Worm (Caenorhabditis elegans): ENCODE data around the gene aexr-1.
A peak's percentile ranks its signal among the peaks of the same experiment; 100 is the strongest.

The aexr-1 gene

DNA sequence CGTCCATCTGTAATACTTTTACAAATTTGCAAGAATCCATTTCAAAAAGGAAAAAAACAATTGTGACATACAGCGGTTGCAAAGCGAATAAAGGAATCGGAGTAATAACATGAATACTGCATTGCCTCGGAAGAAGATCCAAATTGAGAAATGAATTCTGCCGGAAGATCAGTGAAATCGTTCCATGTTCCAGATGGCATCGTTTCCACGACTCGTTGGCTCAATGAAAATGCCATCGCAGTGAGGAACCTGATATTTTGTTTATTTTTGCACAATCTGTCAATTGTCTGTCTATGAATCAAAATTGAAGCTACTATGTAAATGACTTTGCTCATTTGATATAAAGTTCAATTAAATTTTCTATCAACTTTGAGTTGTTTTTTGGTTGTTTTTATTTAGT, 4.4 kb downstream of the aexr-1 start:
- TF ChIP-seq nhr-67 (tag; optimal IDR thresholded peaks at IDR 0.05) (no peak), sea-2 (GFP tag; optimal IDR thresholded peaks at IDR 0.05) (no peak), ztf-4 (tag; optimal IDR thresholded peaks at IDR 0.05) (no peak), elt-2 (tag; optimal IDR thresholded peaks at IDR 0.05) (no peak), nhr-43 (tag; optimal IDR thresholded peaks at IDR 0.05; ENCODE audit: poor library complexity, severe bottlenecking) (no peak), ceh-28 (tag; optimal IDR thresholded peaks at IDR 0.05) (no peak), elt-1 (tag; optimal IDR thresholded peaks at IDR 0.05) (no peak), fos-1 (tag; optimal IDR thresholded peaks at IDR 0.05) (no peak), skn-1 (tag; optimal IDR thresholded peaks at IDR 0.05) (no peak), ceh-9 (tag; optimal IDR thresholded peaks at IDR 0.05) (no peak), ztf-11 (tag; optimal IDR thresholded peaks at IDR 0.05) (no peak), nhr-28 (tag; optimal IDR thresholded peaks at IDR 0.05) (no peak), jun-1 (tag; optimal IDR thresholded peaks at IDR 0.05) (no peak)

DNA sequence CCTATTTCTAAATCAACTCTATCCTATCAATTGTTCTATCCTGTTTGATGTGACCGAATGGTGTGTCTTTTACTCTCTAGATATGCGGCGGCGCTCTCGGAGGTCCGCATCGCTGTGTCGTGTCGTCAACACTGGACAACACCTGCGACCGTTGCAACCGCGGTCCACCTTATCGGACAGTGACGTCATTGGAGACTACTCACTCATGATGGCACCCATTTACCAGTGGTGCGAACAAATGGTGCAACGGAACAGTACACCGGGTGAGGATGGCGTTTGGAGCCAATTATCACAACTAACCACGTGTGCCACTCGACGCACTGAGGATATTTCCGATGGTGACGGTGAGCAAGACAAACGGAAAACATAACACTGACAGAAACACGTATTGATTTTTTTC, 9.8 kb downstream of the aexr-1 start:
- TF ChIP-seq ama-1 (optimal IDR thresholded peaks at IDR 0.05) (no peak), daf-12 (tag; optimal IDR thresholded peaks at IDR 0.05) (no peak), nhr-67 (tag; optimal IDR thresholded peaks at IDR 0.05) (no peak), fkh-2 (tag; optimal IDR thresholded peaks at IDR 0.05) (no peak), mdl-1 (tag; optimal IDR thresholded peaks at IDR 0.05) (no peak), nhr-43 (tag; optimal IDR thresholded peaks at IDR 0.05; ENCODE audit: poor library complexity, severe bottlenecking) (no peak), ceh-28 (tag; optimal IDR thresholded peaks at IDR 0.05) (no peak), nfya-1 (tag; optimal IDR thresholded peaks at IDR 0.05; ENCODE audit: insufficient read depth) (no peak), R02D3.7 (tag; optimal IDR thresholded peaks at IDR 0.05) (no peak), snpc-4 (tag; optimal IDR thresholded peaks at IDR 0.05) (no peak)

DNA sequence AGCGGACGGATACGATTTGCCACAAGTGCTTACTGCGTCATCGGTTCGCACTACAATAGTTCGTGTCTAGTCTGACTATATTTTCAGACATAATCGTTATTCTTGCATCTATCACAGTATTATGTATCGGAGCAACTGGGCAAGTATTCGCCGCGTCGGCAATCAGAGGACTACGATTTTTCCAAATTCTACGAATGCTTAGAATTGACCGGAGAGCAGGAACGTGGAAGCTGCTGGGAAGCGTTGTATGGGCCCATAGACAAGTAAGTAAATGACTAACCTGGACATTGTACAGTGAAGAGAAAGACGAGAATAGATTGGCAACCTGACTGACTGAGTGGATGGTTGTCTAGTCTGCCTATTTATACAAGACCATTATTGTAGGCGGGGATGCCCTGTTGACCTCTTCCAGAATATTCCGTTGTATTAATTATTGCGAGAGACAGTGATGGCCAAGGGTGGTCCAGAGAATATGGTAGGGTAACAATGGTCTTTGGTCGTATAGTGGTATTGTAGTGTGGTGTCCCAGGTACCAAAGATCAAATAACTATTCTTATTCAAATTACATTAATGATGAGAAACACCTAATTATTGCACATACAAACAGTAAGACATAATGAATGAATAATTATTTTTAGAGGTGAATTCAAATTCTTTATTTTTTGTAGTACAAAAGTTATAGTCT, 12.4 kb downstream of the aexr-1 start, which contains the start of gene clec-266:
clec-266 (minus strand) TSS at position 364 of the 685 bp plus-strand sequence.
- TF ChIP-seq elt-3 (tag; optimal IDR thresholded peaks at IDR 0.05) (no peak), skn-1 (tag; optimal IDR thresholded peaks at IDR 0.05) (no peak), tbx-2 (tag; optimal IDR thresholded peaks at IDR 0.05) (no peak), pha-4 (tag; optimal IDR thresholded peaks at IDR 0.05) (no peak)

DNA sequence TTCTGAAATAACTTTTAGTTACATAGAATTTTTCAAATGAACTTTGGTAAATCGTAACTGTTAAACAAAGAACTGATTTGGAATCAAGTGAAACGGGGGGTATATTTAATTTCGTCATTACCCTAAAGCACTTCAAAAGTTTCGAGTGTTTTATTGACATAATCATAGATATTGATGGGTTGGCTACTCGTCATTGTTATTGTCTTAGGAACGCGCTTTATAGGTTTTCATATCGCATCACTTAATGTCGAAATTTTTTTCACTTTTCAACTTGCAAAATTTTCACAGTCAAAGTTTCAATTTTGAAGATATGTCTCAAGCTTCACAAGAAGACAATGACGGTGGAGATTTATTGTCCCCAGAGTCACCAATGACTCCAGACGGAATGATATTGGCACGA, 16.4 kb downstream of the aexr-1 start, which contains the start of gene kqt-1:
kqt-1 (plus strand) TSS at position 301 of the 400 bp plus-strand sequence.
- TF ChIP-seq zag-1 (tag; optimal IDR thresholded peaks at IDR 0.05): no peak
- TF ChIP-seq pha-4 (tag; optimal IDR thresholded peaks at IDR 0.05): peak; percentile 26
- TF ChIP-seq skn-1 (tag; optimal IDR thresholded peaks at IDR 0.05): no peak

DNA sequence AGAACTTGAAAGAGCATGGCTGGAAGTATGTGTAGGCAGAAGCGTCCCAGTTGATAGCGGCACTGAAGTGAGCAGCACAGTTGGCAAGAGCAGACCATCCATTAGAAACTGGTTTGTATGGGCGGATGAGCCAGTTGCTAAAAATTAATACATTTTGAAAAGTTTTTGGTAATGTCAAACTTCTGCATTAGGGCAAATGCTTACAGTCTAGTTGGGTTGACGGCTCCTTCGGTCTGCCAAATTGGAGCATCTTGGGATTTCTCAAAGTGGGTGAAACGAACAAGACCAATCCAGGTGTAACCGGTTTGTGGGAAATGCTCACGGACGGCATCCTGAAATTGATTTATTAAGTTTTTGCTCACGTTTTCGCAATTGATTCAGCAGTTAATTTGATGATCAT, 17.5 kb downstream of the aexr-1 start:
- TF ChIP-seq nhr-43 (tag; optimal IDR thresholded peaks at IDR 0.05; ENCODE audit: poor library complexity, severe bottlenecking): no peak
- TF ChIP-seq pha-4 (tag; optimal IDR thresholded peaks at IDR 0.05): no peak
- TF ChIP-seq nhr-25 (tag; optimal IDR thresholded peaks at IDR 0.05): no peak

DNA sequence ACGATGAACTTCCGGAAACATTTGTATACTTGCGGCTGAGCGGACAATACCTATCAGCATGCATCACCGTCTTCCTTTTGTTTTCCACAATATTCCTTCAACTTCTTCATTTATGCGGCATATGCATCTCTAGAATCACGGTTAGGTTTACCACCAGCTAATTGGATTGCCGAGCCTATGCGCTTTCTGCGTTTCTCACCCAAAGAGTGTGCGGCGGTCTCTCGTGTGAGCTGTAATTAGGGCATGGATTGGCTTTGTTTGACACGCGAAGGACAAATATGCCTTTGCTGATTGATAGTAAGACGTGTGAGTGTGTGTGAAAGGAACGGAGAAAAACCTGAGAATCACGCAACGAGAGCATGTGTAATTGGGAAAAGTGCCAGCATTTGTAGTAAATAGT, 21.5 kb downstream of the aexr-1 start:
- TF ChIP-seq lin-39 (tag; optimal IDR thresholded peaks at IDR 0.05) (peak; percentile 19), lin-15B (tag; optimal IDR thresholded peaks at IDR 0.05) (no peak)

DNA sequence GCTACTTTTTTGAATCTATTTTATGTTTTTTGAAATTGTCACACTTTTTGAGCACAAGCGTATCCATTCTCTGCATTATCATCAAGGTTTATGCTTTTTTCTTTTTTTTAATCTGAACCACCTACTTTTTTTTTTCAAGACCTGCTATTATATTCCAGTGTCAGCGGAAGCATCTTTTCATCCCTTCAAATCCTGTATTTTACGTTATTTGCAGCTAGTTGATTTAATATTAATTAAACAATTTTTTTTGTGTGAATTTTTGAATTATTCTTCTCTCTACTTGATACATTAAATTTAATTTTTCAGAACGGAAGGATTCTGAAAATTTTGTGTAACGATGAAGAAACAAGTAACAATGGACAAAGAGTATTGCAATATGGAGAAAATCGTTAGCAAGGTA, 25.4 kb downstream of the aexr-1 start, which contains the start of gene C25B8.8:
C25B8.8 (plus strand) TSS at position 301 of the 400 bp plus-strand sequence.
- no peak for TF ChIP-seq ceh-9 (tag; optimal IDR thresholded peaks at IDR 0.05)
- no peak for TF ChIP-seq ama-1 (optimal IDR thresholded peaks at IDR 0.05)
- TF ChIP-seq aly-2 (tag; optimal IDR thresholded peaks at IDR 0.05): no peak
- TF ChIP-seq hmg-11 (tag; optimal IDR thresholded peaks at IDR 0.05): no peak
- no peak for TF ChIP-seq ceh-28 (tag; optimal IDR thresholded peaks at IDR 0.05)
- no peak for TF ChIP-seq unc-62 (GFP tag; optimal IDR thresholded peaks at IDR 0.05)
- TF ChIP-seq unc-39 (tag; optimal IDR thresholded peaks at IDR 0.05): no peak
- TF ChIP-seq fkh-10 (GFP tag; optimal IDR thresholded peaks at IDR 0.05): no peak
- TF ChIP-seq egl-5 (tag; optimal IDR thresholded peaks at IDR 0.05): no peak
- no peak for TF ChIP-seq lin-39 (tag; optimal IDR thresholded peaks at IDR 0.05)
- no peak for TF ChIP-seq fkh-2 (tag; optimal IDR thresholded peaks at IDR 0.05)
- TF ChIP-seq fos-1 (tag; optimal IDR thresholded peaks at IDR 0.05): no peak
- no peak for TF ChIP-seq elt-2 (tag; optimal IDR thresholded peaks at IDR 0.05)
- TF ChIP-seq nhr-77 (tag; optimal IDR thresholded peaks at IDR 0.05): no peak
- TF ChIP-seq mml-1 (tag; optimal IDR thresholded peaks at IDR 0.05): no peak
- no peak for TF ChIP-seq nhr-237 (tag; optimal IDR thresholded peaks at IDR 0.05)
- no peak for TF ChIP-seq lsy-12 (tag; optimal IDR thresholded peaks at IDR 0.05)
- TF ChIP-seq zag-1 (tag; optimal IDR thresholded peaks at IDR 0.05): no peak
- no peak for TF ChIP-seq nhr-23 (tag; optimal IDR thresholded peaks at IDR 0.05)
